Fruit fly (Drosophila melanogaster): ENCODE measurements around the gene CG11698.

dm6 chr3R:8353994-8354393, 42.0 kb downstream of the CG11698 start:
- TF ChIP-seq CTCF (optimal IDR thresholded peaks at IDR 0.05) (no peak), CG8478 (optimal IDR thresholded peaks at IDR 0.05) (no peak)
